Fruit fly (Drosophila melanogaster) Kc167 (cell line): Measurements from ENCODE around the gene CG14401.

ENCODE experiments used
- Sin3A ChIP-seq: fragments of >200 bp; optimal IDR thresholded peaks from 2 replicates; lab custom pipeline; 2018; ENCODE audit warnings: missing external identifiers
- insv ChIP-seq: fragments of >200 bp; optimal IDR thresholded peaks from 3 replicates; lab custom pipeline; 2018; ENCODE audit warnings: missing external identifiers
- psq ChIP-seq: fragments of >200 bp; optimal IDR thresholded peaks from 2 replicates; lab custom pipeline; 2017; ENCODE audit warnings: missing external identifiers
- ttk ChIP-seq: sonication (Bioruptor generic); optimal IDR thresholded peaks from 2 replicates; lab custom pipeline; 2017; ENCODE audit warnings: missing external identifiers

- TF ChIP-seq insv (lab: Kevin White, UChicago), result no peak
- no peak for TF ChIP-seq Sin3A (lab: Kevin White, UChicago)
- no peak for TF ChIP-seq psq (lab: Kevin White, UChicago)
- TF ChIP-seq ttk (lab: Kevin White, UChicago), result no peak
Observed at dm6 chr2L:20905025-20905424, 35.4 kb downstream of the CG14401 start.
